Fruit fly (Drosophila melanogaster) whole organism, wandering third instar larva: ENCODE measurements around the gene Evi5.

ENCODE experiments used
- Abd-B ChIP-seq: fragments of >200 bp; optimal IDR thresholded peaks from 2 replicates; lab custom pipeline; 2017; ENCODE audit warnings: missing biosample characterization, missing genetic modification characterization
- Dfd ChIP-seq: fragments of >200 bp; optimal IDR thresholded peaks from 2 replicates; lab custom pipeline; 2017; ENCODE audit warnings: missing biosample characterization, missing genetic modification characterization
- HLH106 ChIP-seq: fragments of 200-800 bp; optimal IDR thresholded peaks from 3 replicates; lab custom pipeline; 2019; ENCODE audit warnings: missing biosample characterization, mild to moderate bottlenecking, missing genetic modification characterization, moderate library complexity
- Hnf4 ChIP-seq: fragments of 200-800 bp; sonication (Bioruptor generic); optimal IDR thresholded peaks from 2 replicates; lab custom pipeline; 2016; ENCODE audit warnings: missing biosample characterization, mild to moderate bottlenecking, missing genetic modification characterization
- OdsH ChIP-seq: fragments of 200-800 bp; sonication (Bioruptor generic); optimal IDR thresholded peaks from 2 replicates; lab custom pipeline; 2016; ENCODE audit warnings: missing biosample characterization, mild to moderate bottlenecking, missing genetic modification characterization
- Vsx2 ChIP-seq: fragments of 200-300, 225-300 bp; sonication (Bioruptor generic); optimal IDR thresholded peaks from 2 replicates; lab custom pipeline; 2018; ENCODE audit warnings: missing biosample characterization, missing genetic modification characterization; ENCODE audit not compliant: partially characterized antibody
- brk ChIP-seq: fragments of 200-800 bp; sonication (Bioruptor generic); optimal IDR thresholded peaks from 2 replicates; lab custom pipeline; 2016; ENCODE audit warnings: missing biosample characterization, mild to moderate bottlenecking, missing genetic modification characterization
- fru ChIP-seq: fragments of 200-800 bp; sonication (Bioruptor generic); optimal IDR thresholded peaks from 3 replicates; lab custom pipeline; 2016; ENCODE audit warnings: missing biosample characterization, mild to moderate bottlenecking, missing genetic modification characterization
- h ChIP-seq: fragments of 200-800 bp; sonication (Bioruptor generic); optimal IDR thresholded peaks from 3 replicates; lab custom pipeline; 2016; ENCODE audit warnings: missing biosample characterization, mild to moderate bottlenecking, missing genetic modification characterization
- jim ChIP-seq: fragments of 175-275, 200-325 bp; sonication (Bioruptor generic); optimal IDR thresholded peaks from 2 replicates; lab custom pipeline; 2016; ENCODE audit warnings: missing biosample characterization, mild to moderate bottlenecking, missing genetic modification characterization
- lola ChIP-seq: fragments of >200 bp; optimal IDR thresholded peaks from 2 replicates; lab custom pipeline; 2017; ENCODE audit warnings: missing biosample characterization, missing genetic modification characterization
- psq ChIP-seq: fragments of 200-800 bp; sonication (Bioruptor generic); optimal IDR thresholded peaks from 3 replicates; lab custom pipeline; 2017; ENCODE audit warnings: missing biosample characterization, mild to moderate bottlenecking, missing genetic modification characterization, moderate library complexity
- sv ChIP-seq: fragments of 200-800 bp; sonication (Bioruptor generic); optimal IDR thresholded peaks from 3 replicates; lab custom pipeline; 2016; ENCODE audit warnings: missing biosample characterization, missing genetic modification characterization
- tai ChIP-seq: sonication (Bioruptor generic); optimal IDR thresholded peaks from 2 replicates; lab custom pipeline; 2016; ENCODE audit warnings: missing biosample characterization, missing genetic modification characterization

- no peak for TF ChIP-seq Hnf4
- TF ChIP-seq psq (GFP tag; lab: Kevin White, UChicago): peak; percentile 24
- TF ChIP-seq jim (GFP tag; lab: Kevin White, UChicago): no peak
- peak; percentile 37 for TF ChIP-seq fru (GFP tag; lab: Kevin White, UChicago)
- TF ChIP-seq OdsH (GFP tag; lab: Kevin White, UChicago): peak; percentile 37
- no peak for TF ChIP-seq lola (GFP tag; lab: Kevin White, UChicago)
- TF ChIP-seq Vsx2 (GFP tag; lab: Kevin White, UChicago): no peak
- TF ChIP-seq Abd-B (GFP tag; lab: Kevin White, UChicago): no peak
- TF ChIP-seq h: no peak
- TF ChIP-seq HLH106 (tag; lab: Kevin White, UChicago): peak; percentile 33
- no peak for TF ChIP-seq tai (GFP tag; lab: Kevin White, UChicago)
- no peak for TF ChIP-seq brk (GFP tag; lab: Kevin White, UChicago)
- TF ChIP-seq sv (GFP tag; lab: Kevin White, UChicago): no peak
- TF ChIP-seq Dfd: no peak
These were observed 13.2 kb downstream of the Evi5 start for dm6 chrX:11440944-11441343.
